Fruit fly (Drosophila melanogaster) whole organism, wandering third instar larva: Measurements from ENCODE around the gene bam.

Source experiments
- CG32264 ChIP-seq: fragments of 200-800 bp; sonication (Bioruptor generic); optimal IDR thresholded peaks from 2 replicates; lab custom pipeline; 2016; ENCODE audit warnings: missing biosample characterization, missing genetic modification characterization
- GATAd ChIP-seq: sonication (Bioruptor generic); optimal IDR thresholded peaks from 2 replicates; lab custom pipeline; 2016; ENCODE audit warnings: missing biosample characterization, missing genetic modification characterization
- Hr78 ChIP-seq: fragments of >200 bp; optimal IDR thresholded peaks from 2 replicates; lab custom pipeline; 2017; ENCODE audit warnings: missing biosample characterization, missing genetic modification characterization
- Jra ChIP-seq: sonication (Bioruptor generic); optimal IDR thresholded peaks from 2 replicates; lab custom pipeline; 2016; ENCODE audit warnings: missing biosample characterization, missing genetic modification characterization
- dsf ChIP-seq: sonication (Bioruptor generic); optimal IDR thresholded peaks from 2 replicates; lab custom pipeline; 2016; ENCODE audit warnings: missing biosample characterization, missing genetic modification characterization, borderline replicate concordance
- ey ChIP-seq: fragments of 200-800 bp; sonication (Bioruptor generic); optimal IDR thresholded peaks from 2 replicates; lab custom pipeline; 2016; ENCODE audit warnings: missing biosample characterization, missing genetic modification characterization
- jim ChIP-seq: fragments of 175-275, 200-325 bp; sonication (Bioruptor generic); optimal IDR thresholded peaks from 2 replicates; lab custom pipeline; 2016; ENCODE audit warnings: missing biosample characterization, mild to moderate bottlenecking, missing genetic modification characterization
- psq ChIP-seq: fragments of 200-800 bp; sonication (Bioruptor generic); optimal IDR thresholded peaks from 3 replicates; lab custom pipeline; 2017; ENCODE audit warnings: missing biosample characterization, mild to moderate bottlenecking, missing genetic modification characterization, moderate library complexity
- usp ChIP-seq: fragments of >200 bp; optimal IDR thresholded peaks from 2 replicates; lab custom pipeline; 2017; ENCODE audit warnings: missing biosample characterization, missing genetic modification characterization

DNA sequence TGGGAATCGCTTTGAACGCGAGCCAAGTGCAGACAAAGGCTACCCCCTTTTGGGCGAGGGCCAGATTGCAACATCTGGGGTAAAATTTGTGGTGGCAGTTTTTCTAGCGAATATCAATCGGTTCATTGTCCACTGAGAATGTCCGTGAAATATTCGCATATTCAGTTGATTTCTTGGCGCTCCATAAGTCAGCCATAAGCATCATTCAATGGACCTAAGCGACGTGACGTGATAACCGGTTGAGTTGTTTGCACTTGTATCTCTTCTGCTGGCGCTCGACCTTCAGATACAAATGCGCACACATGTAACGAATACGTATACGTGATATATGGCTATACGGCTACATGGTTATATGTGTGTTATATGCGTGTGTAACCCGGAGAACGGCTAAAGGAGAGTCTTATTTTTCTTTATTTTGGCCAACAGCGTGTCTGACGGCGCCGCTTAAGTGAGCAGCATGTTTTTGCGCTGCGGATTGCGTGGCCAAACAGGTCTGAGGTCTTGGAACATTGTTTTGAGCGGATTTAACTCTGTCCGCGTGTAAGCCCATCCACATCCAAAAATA, 39.4 kb downstream of the bam start:
- TF ChIP-seq CG32264 (GFP tag; lab: Kevin White, UChicago): no peak
- TF ChIP-seq Hr78 (GFP tag; lab: Kevin White, UChicago): no peak
- TF ChIP-seq jim: no peak
- TF ChIP-seq usp (GFP tag; lab: Kevin White, UChicago): no peak
- no peak for TF ChIP-seq ey
- TF ChIP-seq psq: no peak
- no peak for TF ChIP-seq Jra (GFP tag; lab: Kevin White, UChicago)
- TF ChIP-seq dsf: no peak
- no peak for TF ChIP-seq GATAd
